1 fruit fly cellular context compared by ENCODE assay signal in genomic region chrX:4919040-4919881, dm6.
TF ChIP-seq lines count a peak whose summit lies in the region.

No protein-coding gene starts in this region.

TF ChIP-seq in whole organism, embryonic, 481 proteins besides CTCF, POLR2A, EP300 and RAD21 (continued from another document and continues in another):
- TF ChIP-seq bbx (GFP tag; IDR thresholded peaks at IDR 0.05; lab: Robert Waterston, UW; ENCODE audit: partially characterized antibody), result no peak
- peak; percentile 65 for TF ChIP-seq kay (GFP tag; optimal IDR thresholded peaks at IDR 0.05; lab: Kevin White, UChicago)
- peak; percentile 95 for TF ChIP-seq dysf (GFP tag; IDR thresholded peaks at IDR 0.05; lab: Robert Waterston, UW)
- no peak for TF ChIP-seq Lpt (GFP tag; optimal IDR thresholded peaks at IDR 0.05; lab: Kevin White, UChicago)
- peak; percentile 84 for TF ChIP-seq CG16779 (GFP tag; IDR thresholded peaks at IDR 0.05; lab: Robert Waterston, UW)
- TF ChIP-seq CG33213 (GFP tag; optimal IDR thresholded peaks at IDR 0.05; lab: Kevin White, UChicago), result peak; percentile 65
- TF ChIP-seq pum (GFP tag; optimal IDR thresholded peaks at IDR 0.05; lab: Kevin White, UChicago), result peak; percentile 82
- TF ChIP-seq ci (GFP tag; IDR thresholded peaks at IDR 0.05; lab: Robert Waterston, UW), result peak; percentile 91
- TF ChIP-seq oc (tag; optimal IDR thresholded peaks at IDR 0.05; lab: Kevin White, UChicago), result peak; percentile 74
- TF ChIP-seq CG31441 (GFP tag; IDR thresholded peaks at IDR 0.05; lab: Robert Waterston, UW), result peak; percentile 76
- peak; percentile 92 for TF ChIP-seq row (GFP tag; IDR thresholded peaks at IDR 0.05; lab: Robert Waterston, UW)
- TF ChIP-seq Blimp-1 (GFP tag; optimal IDR thresholded peaks at IDR 0.05; lab: Kevin White, UChicago), result peak; percentile 76
- peak; percentile 77 for TF ChIP-seq Dip3 (GFP tag; optimal IDR thresholded peaks at IDR 0.05; lab: Kevin White, UChicago)
- TF ChIP-seq toy (GFP tag; IDR thresholded peaks at IDR 0.05; lab: Robert Waterston, UW), result peak; percentile 57; the same call in 1 of the 2 replicates
- TF ChIP-seq CG13775 (GFP tag; optimal IDR thresholded peaks at IDR 0.05; lab: Kevin White, UChicago), result peak; percentile 55
- peak; percentile 58 for TF ChIP-seq CG10979 (tag; optimal IDR thresholded peaks at IDR 0.05; lab: Kevin White, UChicago)
- peak; percentile 89 for TF ChIP-seq ab (GFP tag; optimal IDR thresholded peaks at IDR 0.05; lab: Kevin White, UChicago)
- peak; percentile 66 for TF ChIP-seq CG4282 (GFP tag; optimal IDR thresholded peaks at IDR 0.05; lab: Kevin White, UChicago)
- TF ChIP-seq knrl (GFP tag; IDR thresholded peaks at IDR 0.05; lab: Robert Waterston, UW; ENCODE audit: partially characterized antibody), result no peak
- peak; percentile 60 for TF ChIP-seq E2f2 (GFP tag; IDR thresholded peaks at IDR 0.05; lab: Robert Waterston, UW)
- peak; percentile 98 for TF ChIP-seq Med (GFP tag; lab: Kevin White, UChicago)
- peak; percentile 71 for TF ChIP-seq wek (GFP tag; optimal IDR thresholded peaks at IDR 0.05; lab: Kevin White, UChicago)
- peak; percentile 80 for TF ChIP-seq CG9876 (GFP tag; optimal IDR thresholded peaks at IDR 0.05; lab: Kevin White, UChicago)
- TF ChIP-seq gt (GFP tag; IDR thresholded peaks at IDR 0.05; lab: Robert Waterston, UW), result no peak; the same call in 1 of the 2 replicates
- TF ChIP-seq CG12659 (GFP tag; optimal IDR thresholded peaks at IDR 0.05; lab: Kevin White, UChicago), result peak; percentile 79
- peak; percentile 40 for TF ChIP-seq Hmx (GFP tag; optimal IDR thresholded peaks at IDR 0.05; lab: Kevin White, UChicago)
- TF ChIP-seq Nf-YB (GFP tag; optimal IDR thresholded peaks at IDR 0.05; lab: Kevin White, UChicago), result peak; percentile 54
- peak; percentile 67 for TF ChIP-seq ems (GFP tag; optimal IDR thresholded peaks at IDR 0.05; lab: Kevin White, UChicago)
- TF ChIP-seq CG31224 (GFP tag; IDR thresholded peaks at IDR 0.05; lab: Robert Waterston, UW), result peak; percentile 61; the same call in 1 of the 2 replicates
- TF ChIP-seq Abd-B (GFP tag; optimal IDR thresholded peaks at IDR 0.05; lab: Kevin White, UChicago), result peak; percentile 80
- peak; percentile 78 for TF ChIP-seq shn (GFP tag; optimal IDR thresholded peaks at IDR 0.05; lab: Kevin White, UChicago)
- peak; percentile 80 for TF ChIP-seq crc (GFP tag; optimal IDR thresholded peaks at IDR 0.05; lab: Kevin White, UChicago)
- TF ChIP-seq psq (GFP tag; optimal IDR thresholded peaks at IDR 0.05; lab: Kevin White, UChicago), result peak; percentile 40
- peak; percentile 80 for TF ChIP-seq jing (GFP tag; optimal IDR thresholded peaks at IDR 0.05; lab: Kevin White, UChicago)
- TF ChIP-seq CG6791 (GFP tag; IDR thresholded peaks at IDR 0.05; lab: Robert Waterston, UW; ENCODE audit: partially characterized antibody), result no peak
- peak; percentile 67; the same call in 1 of the 2 replicates for TF ChIP-seq sens-2 (GFP tag; IDR thresholded peaks at IDR 0.05; lab: Robert Waterston, UW)
- no peak for TF ChIP-seq insv (GFP tag; optimal IDR thresholded peaks at IDR 0.05; lab: Kevin White, UChicago)
- TF ChIP-seq Ravus (GFP tag; IDR thresholded peaks at IDR 0.05; lab: Robert Waterston, UW), result peak; percentile 76
- peak; percentile 93 for TF ChIP-seq CG15269 (tag; optimal IDR thresholded peaks at IDR 0.05; lab: Kevin White, UChicago)
- peak; percentile 61 for TF ChIP-seq sd (tag; optimal IDR thresholded peaks at IDR 0.05; lab: Kevin White, UChicago)
- TF ChIP-seq lola (GFP tag; optimal IDR thresholded peaks at IDR 0.05; lab: Kevin White, UChicago), result peak in 1 of 3 experiments; percentile 21
- peak; percentile 86 for TF ChIP-seq CG17359 (tag; optimal IDR thresholded peaks at IDR 0.05; lab: Kevin White, UChicago)
- peak; percentile 79 for TF ChIP-seq Atf-2 (GFP tag; optimal IDR thresholded peaks at IDR 0.05; lab: Kevin White, UChicago)
- TF ChIP-seq CG13296 (GFP tag; optimal IDR thresholded peaks at IDR 0.05; lab: Kevin White, UChicago), result peak; percentile 79
- no peak for TF ChIP-seq h (optimal IDR thresholded peaks at IDR 0.05; lab: Kevin White, UChicago)
- peak; percentile 54 for TF ChIP-seq Camta (GFP tag; optimal IDR thresholded peaks at IDR 0.05; lab: Kevin White, UChicago)
- TF ChIP-seq org-1 (GFP tag; optimal IDR thresholded peaks at IDR 0.05; lab: Kevin White, UChicago), result peak; percentile 91
- peak; percentile 63 for TF ChIP-seq rib (GFP tag; IDR thresholded peaks at IDR 0.05; lab: Robert Waterston, UW)
- TF ChIP-seq Asciz (GFP tag; optimal IDR thresholded peaks at IDR 0.05; lab: Kevin White, UChicago), result no peak
- TF ChIP-seq Drgx (GFP tag; IDR thresholded peaks at IDR 0.05; lab: Robert Waterston, UW), result peak; percentile 96
- TF ChIP-seq CG18262 (tag; optimal IDR thresholded peaks at IDR 0.05; lab: Kevin White, UChicago), result peak; percentile 63
- peak; percentile 55 for TF ChIP-seq CG9727 (GFP tag; optimal IDR thresholded peaks at IDR 0.05; lab: Kevin White, UChicago)
- no peak for TF ChIP-seq ato (GFP tag; IDR thresholded peaks at IDR 0.05; lab: Robert Waterston, UW; ENCODE audit: partially characterized antibody)
- TF ChIP-seq CG14441 (GFP tag; IDR thresholded peaks at IDR 0.05; lab: Robert Waterston, UW), result peak; percentile 93
- TF ChIP-seq CG13287 (GFP tag; IDR thresholded peaks at IDR 0.05; lab: Robert Waterston, UW; ENCODE audit: partially characterized antibody), result no peak
- no peak for TF ChIP-seq TFAM (GFP tag; optimal IDR thresholded peaks at IDR 0.05; lab: Kevin White, UChicago)
- TF ChIP-seq zfh2 (GFP tag; optimal IDR thresholded peaks at IDR 0.05; lab: Kevin White, UChicago), result peak; percentile 75
- TF ChIP-seq grau (tag; optimal IDR thresholded peaks at IDR 0.05; lab: Kevin White, UChicago), result peak; percentile 94
- TF ChIP-seq CG4404 (GFP tag; IDR thresholded peaks at IDR 0.05; lab: Robert Waterston, UW), result peak; percentile 67
- TF ChIP-seq sisA (GFP tag; IDR thresholded peaks at IDR 0.05; lab: Robert Waterston, UW), result peak; percentile 91
- peak; percentile 12 for TF ChIP-seq CG7928 (GFP tag; optimal IDR thresholded peaks at IDR 0.05; lab: Kevin White, UChicago)
- peak; percentile 61 for TF ChIP-seq CrebB (tag; optimal IDR thresholded peaks at IDR 0.05; lab: Kevin White, UChicago)
- TF ChIP-seq Deaf1 (tag; optimal IDR thresholded peaks at IDR 0.05; lab: Kevin White, UChicago), result peak; percentile 25
- TF ChIP-seq disco-r (GFP tag; optimal IDR thresholded peaks at IDR 0.05; lab: Kevin White, UChicago), result peak; percentile 37
- TF ChIP-seq lov (optimal IDR thresholded peaks at IDR 0.05; lab: Kevin White, UChicago), result no peak
- peak; percentile 73; the same call in 1 of the 3 replicates for TF ChIP-seq lov (GFP tag; IDR thresholded peaks at IDR 0.05; lab: Robert Waterston, UW)
- peak; percentile 71 for TF ChIP-seq Adf1 (GFP tag; IDR thresholded peaks at IDR 0.05; lab: Robert Waterston, UW)
- TF ChIP-seq ftz-f1 (GFP tag; optimal IDR thresholded peaks at IDR 0.05; lab: Kevin White, UChicago), result peak; percentile 66
- peak; percentile 21 for TF ChIP-seq Nf-YC (tag; optimal IDR thresholded peaks at IDR 0.05; lab: Kevin White, UChicago)
- no peak for TF ChIP-seq CG4328 (GFP tag; optimal IDR thresholded peaks at IDR 0.05; lab: Kevin White, UChicago)
- TF ChIP-seq CG17912 (GFP tag; optimal IDR thresholded peaks at IDR 0.05; lab: Kevin White, UChicago), result no peak
- TF ChIP-seq Jarid2 (GFP tag; optimal IDR thresholded peaks at IDR 0.05; lab: Kevin White, UChicago), result peak; percentile 17
- peak; percentile 58 for TF ChIP-seq salm (tag; optimal IDR thresholded peaks at IDR 0.05; lab: Kevin White, UChicago)
- TF ChIP-seq CG18764 (GFP tag; optimal IDR thresholded peaks at IDR 0.05; lab: Kevin White, UChicago), result peak; percentile 55
- peak; percentile 63 for TF ChIP-seq mirr (GFP tag; optimal IDR thresholded peaks at IDR 0.05; lab: Kevin White, UChicago)
- TF ChIP-seq CG32772 (GFP tag; IDR thresholded peaks at IDR 0.05; lab: Robert Waterston, UW), result peak; percentile 96
- no peak for TF ChIP-seq hbn (GFP tag; IDR thresholded peaks at IDR 0.05; lab: Robert Waterston, UW; ENCODE audit: partially characterized antibody)
- peak; percentile 75 for TF ChIP-seq Dip2 (GFP tag; IDR thresholded peaks at IDR 0.05; lab: Robert Waterston, UW)
- peak; percentile 98 for TF ChIP-seq Ets65A (GFP tag; lab: Kevin White, UChicago)
- TF ChIP-seq CG6654 (GFP tag; optimal IDR thresholded peaks at IDR 0.05; lab: Kevin White, UChicago), result peak; percentile 44
- TF ChIP-seq CG13424 (tag; optimal IDR thresholded peaks at IDR 0.05; lab: Kevin White, UChicago), result peak; percentile 79
- peak; percentile 79 for TF ChIP-seq stc (GFP tag; IDR thresholded peaks at IDR 0.05; lab: Robert Waterston, UW)
- peak; percentile 89 for TF ChIP-seq H2.0 (GFP tag; IDR thresholded peaks at IDR 0.05; lab: Robert Waterston, UW)
- TF ChIP-seq CG5245 (GFP tag; optimal IDR thresholded peaks at IDR 0.05; lab: Kevin White, UChicago), result peak; percentile 71
- peak; percentile 81 for TF ChIP-seq ken (GFP tag; IDR thresholded peaks at IDR 0.05; lab: Robert Waterston, UW)
- TF ChIP-seq CG14710 (tag; optimal IDR thresholded peaks at IDR 0.05; lab: Kevin White, UChicago), result peak; percentile 15
- TF ChIP-seq kni (GFP tag; optimal IDR thresholded peaks at IDR 0.05; lab: Kevin White, UChicago), result no peak
- TF ChIP-seq hb (GFP tag; IDR thresholded peaks at IDR 0.05; lab: Robert Waterston, UW; ENCODE audit: partially characterized antibody), result no peak
- no peak for TF ChIP-seq abd-A (tag; optimal IDR thresholded peaks at IDR 0.05; lab: Kevin White, UChicago)
- peak; percentile 65 for TF ChIP-seq ATbp (GFP tag; optimal IDR thresholded peaks at IDR 0.05; lab: Kevin White, UChicago)
- peak; percentile 8 for TF ChIP-seq nom (GFP tag; optimal IDR thresholded peaks at IDR 0.05; lab: Kevin White, UChicago)
- TF ChIP-seq CG12104 (GFP tag; optimal IDR thresholded peaks at IDR 0.05; lab: Kevin White, UChicago), result peak; percentile 45
- TF ChIP-seq CG5180 (GFP tag; optimal IDR thresholded peaks at IDR 0.05; lab: Kevin White, UChicago), result peak; percentile 44
- peak; percentile 65 for TF ChIP-seq cwo (GFP tag; optimal IDR thresholded peaks at IDR 0.05; lab: Kevin White, UChicago)
- no peak for TF ChIP-seq CG17186 (GFP tag; optimal IDR thresholded peaks at IDR 0.05; lab: Kevin White, UChicago)
- TF ChIP-seq CG10431 (GFP tag; optimal IDR thresholded peaks at IDR 0.05; lab: Kevin White, UChicago), result peak; percentile 45
- TF ChIP-seq sna (GFP tag; IDR thresholded peaks at IDR 0.05; lab: Robert Waterston, UW; ENCODE audit: partially characterized antibody), result no peak
- TF ChIP-seq CG10462 (GFP tag; optimal IDR thresholded peaks at IDR 0.05; lab: Kevin White, UChicago), result peak; percentile 51
- TF ChIP-seq C15 (GFP tag; IDR thresholded peaks at IDR 0.05; lab: Robert Waterston, UW), result peak; percentile 80; the same call in 1 of the 3 replicates
- TF ChIP-seq CG7271 (tag; optimal IDR thresholded peaks at IDR 0.05; lab: Kevin White, UChicago), result no peak
- peak; percentile 8 for TF ChIP-seq sug (tag; optimal IDR thresholded peaks at IDR 0.05; lab: Kevin White, UChicago)
- no peak for TF ChIP-seq CG6254 (GFP tag; optimal IDR thresholded peaks at IDR 0.05; lab: Kevin White, UChicago)
- peak; percentile 79 for TF ChIP-seq CG10959 (GFP tag; IDR thresholded peaks at IDR 0.05; lab: Robert Waterston, UW)
- peak; percentile 72 to 82 for TF ChIP-seq chif (GFP tag; optimal IDR thresholded peaks at IDR 0.05; lab: Kevin White, UChicago)
- 0 out of 3 replicates have a peak, but pooled peaks have one; percentile 63 for TF ChIP-seq gce (GFP tag; IDR thresholded peaks at IDR 0.05; lab: Robert Waterston, UW)
- no peak for TF ChIP-seq Hr39 (optimal IDR thresholded peaks at IDR 0.05; lab: Kevin White, UChicago)
- TF ChIP-seq CG15479 (GFP tag; optimal IDR thresholded peaks at IDR 0.05; lab: Kevin White, UChicago), result no peak
- no peak for TF ChIP-seq Sox100B (GFP tag; optimal IDR thresholded peaks at IDR 0.05; lab: Kevin White, UChicago)
- TF ChIP-seq Hr51 (GFP tag; optimal IDR thresholded peaks at IDR 0.05; lab: Kevin White, UChicago), result peak; percentile 73 to 79
- peak; percentile 71 for TF ChIP-seq Myb (GFP tag; optimal IDR thresholded peaks at IDR 0.05; lab: Kevin White, UChicago)
- peak; percentile 78 for TF ChIP-seq pb (GFP tag; optimal IDR thresholded peaks at IDR 0.05; lab: Kevin White, UChicago)
- TF ChIP-seq NC2α (GFP tag; optimal IDR thresholded peaks at IDR 0.05; lab: Kevin White, UChicago), result peak; percentile 25
- peak; percentile 86 for TF ChIP-seq ERR (GFP tag; optimal IDR thresholded peaks at IDR 0.05; lab: Kevin White, UChicago)
- TF ChIP-seq CG18476 (GFP tag; optimal IDR thresholded peaks at IDR 0.05; lab: Kevin White, UChicago), result peak; percentile 75
- TF ChIP-seq Meics (GFP tag; optimal IDR thresholded peaks at IDR 0.05; lab: Kevin White, UChicago), result peak; percentile 86
- TF ChIP-seq Eip74EF (GFP tag; optimal IDR thresholded peaks at IDR 0.05; lab: Kevin White, UChicago), result peak in 1 of 2 experiments; percentile 44
- TF ChIP-seq Atf6 (GFP tag; IDR thresholded peaks at IDR 0.05; lab: Robert Waterston, UW), result peak; percentile 81
- peak; percentile 77 for TF ChIP-seq fd96Cb (tag; optimal IDR thresholded peaks at IDR 0.05; lab: Kevin White, UChicago)
- TF ChIP-seq usp (GFP tag; optimal IDR thresholded peaks at IDR 0.05; lab: Kevin White, UChicago), result no peak
- TF ChIP-seq CG8478 (optimal IDR thresholded peaks at IDR 0.05; lab: Kevin White, UChicago), result no peak
- peak; percentile 60 for TF ChIP-seq da (GFP tag; optimal IDR thresholded peaks at IDR 0.05; lab: Kevin White, UChicago)
- TF ChIP-seq Pdp1 (GFP tag; optimal IDR thresholded peaks at IDR 0.05; lab: Kevin White, UChicago), result peak; percentile 83 to 87
- TF ChIP-seq Dbx (GFP tag; IDR thresholded peaks at IDR 0.05; lab: Robert Waterston, UW), result peak; percentile 86
- no peak for TF ChIP-seq pzg (GFP tag; optimal IDR thresholded peaks at IDR 0.05; lab: Kevin White, UChicago)
- TF ChIP-seq CG14014 (GFP tag; IDR thresholded peaks at IDR 0.05; lab: Robert Waterston, UW), result peak; percentile 93
- TF ChIP-seq BtbVII (GFP tag; optimal IDR thresholded peaks at IDR 0.05; lab: Kevin White, UChicago), result peak; percentile 71
- no peak for TF ChIP-seq CG1832 (GFP tag; optimal IDR thresholded peaks at IDR 0.05; lab: Kevin White, UChicago)
- TF ChIP-seq Lhr (GFP tag; optimal IDR thresholded peaks at IDR 0.05; lab: Kevin White, UChicago), result no peak
- TF ChIP-seq CG12299 (tag; optimal IDR thresholded peaks at IDR 0.05; lab: Kevin White, UChicago), result peak; percentile 36
- peak; percentile 71; the same call in 1 of the 2 replicates for TF ChIP-seq Taf1 (GFP tag; IDR thresholded peaks at IDR 0.05; lab: Robert Waterston, UW)
- TF ChIP-seq CG11247 (GFP tag; IDR thresholded peaks at IDR 0.05; lab: Robert Waterston, UW), result peak; percentile 88
- peak; percentile 78 for TF ChIP-seq CoRest (tag; optimal IDR thresholded peaks at IDR 0.05; lab: Kevin White, UChicago)
